Worm (Caenorhabditis elegans) whole organism, L1 larva: ENCODE results near the gene K09A9.6.

Experiments
- C16A3.4 ChIP-seq: fragments of 150-350 bp; optimal IDR thresholded peaks from 2 replicates; lab custom pipeline; 2014; ENCODE audit warnings: missing biosample characterization, missing genetic modification characterization
- C34B4.2 ChIP-seq: sonication (generic microtip); optimal IDR thresholded peaks from 2 replicates; lab custom pipeline; 2017; ENCODE audit warnings: mild to moderate bottlenecking, missing genetic modification characterization, missing compliant biosample characterization
- F16B12.6 ChIP-seq: fragments of 150-350 bp; optimal IDR thresholded peaks from 2 replicates; lab custom pipeline; 2014; ENCODE audit warnings: missing biosample characterization, missing genetic modification characterization
- aly-2 ChIP-seq: fragments of 150-350 bp; optimal IDR thresholded peaks from 2 replicates; lab custom pipeline; 2014; ENCODE audit warnings: missing biosample characterization, missing genetic modification characterization
- ama-1 ChIP-seq: fragments of 150-350 bp; optimal IDR thresholded peaks from 2 replicates; lab custom pipeline; 2014
- ceh-82 ChIP-seq, 3 experiments: fragments of 150-350 bp in 1 of 3; sonication (generic microtip) in 2 of 3; optimal IDR thresholded peaks; 2 replicates each; lab custom pipeline; 2014 to 2017; ENCODE audit warnings: missing biosample characterization in 3 of 3, missing genetic modification characterization in 3 of 3
- ceh-90 ChIP-seq: sonication (generic microtip); optimal IDR thresholded peaks from 2 replicates; lab custom pipeline; 2016; ENCODE audit warnings: missing genetic modification characterization, missing compliant biosample characterization
- dsc-1 ChIP-seq: sonication (generic microtip); optimal IDR thresholded peaks from 2 replicates; lab custom pipeline; 2016; ENCODE audit warnings: mild to moderate bottlenecking, missing genetic modification characterization, missing compliant biosample characterization
- efl-1 ChIP-seq, 4 experiments: fragments of 150-350 bp; optimal IDR thresholded peaks in 3 of 4; peaks in 1 of 4; 1 replicate in 1 of 4; 2 replicates in 3 of 4; lab custom pipeline; 2014; ENCODE audit warnings: missing biosample characterization in 2 of 4, missing genetic modification characterization in 2 of 4, missing genetic modification reagents in 2 of 4
- efl-3 ChIP-seq: fragments of 200-800 bp; sonication (Bioruptor generic); optimal IDR thresholded peaks from 2 replicates; lab custom pipeline; 2018; ENCODE audit warnings: mild to moderate bottlenecking, missing genetic modification characterization, missing compliant biosample characterization
- egl-27 ChIP-seq, 2 experiments: fragments of 150-350 bp in 1 of 2; sonication (generic microtip); optimal IDR thresholded peaks; 3 replicates each; lab custom pipeline; 2017 to 2018; ENCODE audit warnings: missing biosample characterization in 2 of 2, missing genetic modification characterization in 2 of 2, missing genetic modification reagents in 2 of 2
- ets-5 ChIP-seq: fragments of 200-800 bp; sonication (Bioruptor generic); IDR thresholded peaks from 2 replicates; pipeline ENCODE4 v1.3.6; 2022; ENCODE audit warnings: missing genetic modification characterization, missing compliant biosample characterization
- fkh-10 ChIP-seq: sonication (generic microtip); optimal IDR thresholded peaks from 2 replicates; lab custom pipeline; 2017; ENCODE audit warnings: missing biosample characterization, missing genetic modification reagents, missing genetic modification characterization
- fkh-8 ChIP-seq: sonication (generic microtip); optimal IDR thresholded peaks from 2 replicates; lab custom pipeline; 2016; ENCODE audit warnings: mild to moderate bottlenecking, missing genetic modification characterization, missing compliant biosample characterization
- hlh-17 ChIP-seq: fragments of 200-800 bp; sonication (Bioruptor generic); optimal IDR thresholded peaks from 2 replicates; lab custom pipeline; 2018; ENCODE audit warnings: missing genetic modification characterization, mild to moderate bottlenecking, missing compliant biosample characterization, moderate library complexity, borderline replicate concordance
- hlh-4 ChIP-seq: sonication (generic microtip); optimal IDR thresholded peaks from 2 replicates; lab custom pipeline; 2016; ENCODE audit warnings: mild to moderate bottlenecking, missing genetic modification characterization, missing compliant biosample characterization
- hpl-2 ChIP-seq: fragments of 150-350 bp; optimal IDR thresholded peaks from 2 replicates; lab custom pipeline; 2014; ENCODE audit warnings: missing biosample characterization, missing genetic modification reagents, missing genetic modification characterization
- isw-1 ChIP-seq: fragments of 200-800 bp; sonication (Bioruptor generic); IDR thresholded peaks from 2 replicates; pipeline ENCODE4 v1.3.6; 2022; ENCODE audit warnings: missing genetic modification characterization, missing compliant biosample characterization
- lin-13 ChIP-seq: fragments of 150-350 bp; optimal IDR thresholded peaks from 2 replicates; lab custom pipeline; 2014; ENCODE audit warnings: missing biosample characterization, missing genetic modification reagents, missing genetic modification characterization
- lin-14 ChIP-seq: fragments of 200-800 bp; sonication (Bioruptor generic); optimal IDR thresholded peaks from 2 replicates; lab custom pipeline; 2018; ENCODE audit warnings: mild to moderate bottlenecking, missing genetic modification characterization, moderate library complexity, missing compliant biosample characterization
- lin-35 ChIP-seq, 2 experiments: fragments of 150-350 bp; optimal IDR thresholded peaks; 2 replicates each; lab custom pipeline; 2014; ENCODE audit warnings: missing biosample characterization in 2 of 2, missing genetic modification characterization in 2 of 2, missing genetic modification reagents in 2 of 2
- mab-9 ChIP-seq: fragments of 200-800 bp; sonication (Bioruptor generic); IDR thresholded peaks from 2 replicates; pipeline ENCODE4 v1.3.6; 2022; ENCODE audit warnings: missing genetic modification reagents, missing genetic modification characterization, missing compliant biosample characterization
- mdl-1 ChIP-seq, 2 experiments: fragments of 150-350 bp; optimal IDR thresholded peaks; 2 replicates each; lab custom pipeline; 2014 to 2017; ENCODE audit warnings: missing biosample characterization in 2 of 2, missing genetic modification characterization in 2 of 2, inconsistent platforms in 1 of 2
- mef-2 ChIP-seq: fragments of 150-350 bp; optimal IDR thresholded peaks from 2 replicates; lab custom pipeline; 2014; ENCODE audit warnings: missing biosample characterization, missing genetic modification characterization
- mep-1 ChIP-seq: fragments of 150-350 bp; optimal IDR thresholded peaks from 2 replicates; lab custom pipeline; 2014; ENCODE audit warnings: missing biosample characterization, missing genetic modification characterization
- nhr-11 ChIP-seq: fragments of 150-350 bp; optimal IDR thresholded peaks from 2 replicates; lab custom pipeline; 2014; ENCODE audit warnings: missing biosample characterization, missing genetic modification characterization
- nhr-12 ChIP-seq: sonication (generic microtip); optimal IDR thresholded peaks from 2 replicates; lab custom pipeline; 2017; ENCODE audit warnings: missing biosample characterization, missing genetic modification characterization
- nhr-237 ChIP-seq: fragments of 150-350 bp; optimal IDR thresholded peaks from 2 replicates; lab custom pipeline; 2014; ENCODE audit warnings: missing biosample characterization, missing genetic modification characterization
- nhr-28 ChIP-seq: fragments of 150-350 bp; optimal IDR thresholded peaks from 2 replicates; lab custom pipeline; 2014; ENCODE audit warnings: missing biosample characterization, missing genetic modification characterization
- nhr-47 ChIP-seq: sonication (generic microtip); optimal IDR thresholded peaks from 2 replicates; lab custom pipeline; 2016; ENCODE audit warnings: mild to moderate bottlenecking, missing genetic modification characterization, moderate library complexity, missing compliant biosample characterization
- nhr-71 ChIP-seq: sonication (generic microtip); optimal IDR thresholded peaks from 2 replicates; lab custom pipeline; 2016; ENCODE audit warnings: mild to moderate bottlenecking, missing genetic modification characterization, moderate library complexity, missing compliant biosample characterization
- nhr-76 ChIP-seq: sonication (generic microtip); optimal IDR thresholded peaks from 2 replicates; lab custom pipeline; 2017; ENCODE audit warnings: missing biosample characterization, missing genetic modification characterization
- nhr-77 ChIP-seq: fragments of 150-350 bp; optimal IDR thresholded peaks from 2 replicates; lab custom pipeline; 2014; ENCODE audit warnings: missing biosample characterization, missing genetic modification characterization
- nhr-84 ChIP-seq: sonication (generic microtip); optimal IDR thresholded peaks from 2 replicates; lab custom pipeline; 2017; ENCODE audit warnings: missing biosample characterization, missing genetic modification characterization
- pag-3 ChIP-seq: sonication (generic microtip); optimal IDR thresholded peaks from 2 replicates; lab custom pipeline; 2017; ENCODE audit warnings: missing genetic modification characterization, mild to moderate bottlenecking, missing compliant biosample characterization, antibody characterized with exemption, borderline replicate concordance; ENCODE audit not compliant: insufficient read depth
- pax-3 ChIP-seq: fragments of 200-800 bp; sonication (Bioruptor generic); optimal IDR thresholded peaks from 2 replicates; lab custom pipeline; 2018; ENCODE audit warnings: mild to moderate bottlenecking, missing genetic modification characterization, moderate library complexity, missing compliant biosample characterization
- snpc-4 ChIP-seq: fragments of 150-350 bp; optimal IDR thresholded peaks from 2 replicates; lab custom pipeline; 2014; ENCODE audit warnings: missing biosample characterization, missing genetic modification characterization
- snu-23 ChIP-seq: sonication (generic microtip); optimal IDR thresholded peaks from 2 replicates; lab custom pipeline; 2016; ENCODE audit warnings: missing genetic modification characterization, missing compliant biosample characterization
- sox-4 ChIP-seq: sonication (generic microtip); optimal IDR thresholded peaks from 2 replicates; lab custom pipeline; 2016; ENCODE audit warnings: missing genetic modification characterization, missing compliant biosample characterization
- sup-37 ChIP-seq: fragments of 200-800 bp; sonication (Bioruptor generic); optimal IDR thresholded peaks from 2 replicates; lab custom pipeline; 2018; ENCODE audit warnings: mild to moderate bottlenecking, missing genetic modification characterization, missing compliant biosample characterization
- tlp-1 ChIP-seq: fragments of 150-350 bp; optimal IDR thresholded peaks from 2 replicates; lab custom pipeline; 2014; ENCODE audit warnings: missing biosample characterization, missing genetic modification characterization
- unc-130 ChIP-seq: fragments of 150-350 bp; optimal IDR thresholded peaks from 2 replicates; lab custom pipeline; 2017; ENCODE audit warnings: missing biosample characterization, missing genetic modification characterization, inconsistent platforms
- xbp-1 ChIP-seq: sonication (generic microtip); optimal IDR thresholded peaks from 2 replicates; lab custom pipeline; 2016; ENCODE audit warnings: missing genetic modification characterization, missing compliant biosample characterization
- zip-4 ChIP-seq: fragments of 200-800 bp; sonication (Bioruptor generic); optimal IDR thresholded peaks from 2 replicates; lab custom pipeline; 2018; ENCODE audit warnings: mild to moderate bottlenecking, missing genetic modification characterization, moderate library complexity, missing compliant biosample characterization
- ztf-11 ChIP-seq, 2 experiments: sonication (generic microtip); optimal IDR thresholded peaks; 2 replicates each; lab custom pipeline; 2016 to 2017; ENCODE audit warnings: missing genetic modification characterization in 2 of 2, missing biosample characterization in 1 of 2, missing compliant biosample characterization in 1 of 2

K09A9.6 gene

DNA sequence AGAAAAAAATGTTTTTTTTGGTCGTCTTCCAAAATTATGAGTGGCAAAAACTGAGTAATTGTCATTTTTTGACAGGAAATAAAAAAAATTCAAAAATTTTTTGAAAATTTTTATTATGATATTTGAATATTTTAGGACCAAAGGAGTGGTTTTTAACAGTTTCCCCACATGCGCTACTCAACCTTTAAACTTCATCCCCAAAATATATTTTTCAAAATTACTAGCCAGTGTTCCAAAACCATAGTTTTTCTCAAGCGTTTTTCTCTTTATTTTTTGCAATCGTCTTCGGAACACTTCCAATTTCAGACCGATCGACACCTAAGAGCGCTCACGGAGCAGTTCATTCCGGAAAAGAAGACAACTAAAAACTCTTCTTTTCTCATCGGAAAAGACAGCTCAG lies at the start of gene K09A9.6:
Gene K09A9.6 (plus strand): TSS at position 301 of the 400 bp plus-strand sequence.
- TF ChIP-seq tlp-1 (no peak), nhr-237 (tag; lab: Kevin White, UChicago) (no peak), mef-2 (tag; lab: Kevin White, UChicago) (no peak), nhr-76 (tag; lab: Kevin White, UChicago) (no peak), ceh-82 (tag; optimal IDR thresholded peaks at IDR 0.05; lab: Kevin White, UChicago) (no peak), nhr-84 (tag; lab: Kevin White, UChicago) (no peak), fkh-10 (GFP tag; lab: Kevin White, UChicago) (no peak), unc-130 (tag; lab: Kevin White, UChicago) (no peak), ets-5 (GFP tag; lab: Robert Waterston, UW) (no peak), F16B12.6 (tag; lab: Kevin White, UChicago) (no peak), C34B4.2 (tag; lab: Kevin White, UChicago) (no peak)

ce11 chrX:15528472-15528871 lies 48.6 kb upstream of the K09A9.6 start:
- TF ChIP-seq C16A3.4 (no peak), lin-35 (GFP tag; optimal IDR thresholded peaks at IDR 0.05; lab: Kevin White, UChicago) (no peak), pax-3 (tag; lab: Kevin White, UChicago) (no peak), zip-4 (GFP tag; lab: Kevin White, UChicago) (no peak), ama-1 (no peak), lin-13 (GFP tag; lab: Kevin White, UChicago) (no peak), sup-37 (no peak), sox-4 (no peak), xbp-1 (no peak)

ce11 chrX:15533260-15533659 lies 43.8 kb upstream of the K09A9.6 start:
- TF ChIP-seq egl-27 (tag; optimal IDR thresholded peaks at IDR 0.05; lab: Kevin White, UChicago): no peak
- peak; percentile 61 for TF ChIP-seq fkh-8 (tag; lab: Kevin White, UChicago)
- peak; percentile 53 for TF ChIP-seq lin-14 (GFP tag; lab: Kevin White, UChicago)
- no peak for TF ChIP-seq lin-35 (GFP tag; optimal IDR thresholded peaks at IDR 0.05; lab: Kevin White, UChicago)
- no peak for TF ChIP-seq hlh-4 (tag; lab: Kevin White, UChicago)
- no peak for TF ChIP-seq nhr-77
- peak; percentile 52 for TF ChIP-seq nhr-71 (tag; lab: Kevin White, UChicago)
- TF ChIP-seq hpl-2: no peak
- no peak for TF ChIP-seq nhr-11 (tag; lab: Kevin White, UChicago)
- TF ChIP-seq efl-1 (optimal IDR thresholded peaks at IDR 0.05; lab: Kevin White, UChicago): no peak
- peak in 1 of 2 experiments; percentile 16 for TF ChIP-seq efl-1 (GFP tag; optimal IDR thresholded peaks at IDR 0.05 in 1 of 2; lab: Kevin White, UChicago)
- peak; percentile 17 for TF ChIP-seq nhr-47 (tag; lab: Kevin White, UChicago)
- TF ChIP-seq nhr-237 (tag; lab: Kevin White, UChicago): no peak
- TF ChIP-seq, all 84 proteins: peak for 5

- peak; percentile 67 for TF ChIP-seq snpc-4 (tag; lab: Kevin White, UChicago)
These were observed 43.2 kb upstream of the K09A9.6 start for ce11 chrX:15533847-15534246.

ce11 chrX:15535190-15535636 lies 41.8 kb upstream of the K09A9.6 start:
- TF ChIP-seq ceh-82 (tag; optimal IDR thresholded peaks at IDR 0.05; lab: Kevin White, UChicago) (peak; percentile 48 to 66 (median 51)), mef-2 (tag; lab: Kevin White, UChicago) (no peak), snu-23 (GFP tag; lab: Kevin White, UChicago) (peak; percentile 71), mdl-1 (tag; optimal IDR thresholded peaks at IDR 0.05; lab: Kevin White, UChicago) (peak in 1 of 2 experiments; percentile 14), nhr-12 (tag; lab: Kevin White, UChicago) (no peak), hlh-17 (no peak), mab-9 (GFP tag; lab: Robert Waterston, UW) (peak; percentile 75), egl-27 (tag; optimal IDR thresholded peaks at IDR 0.05; lab: Kevin White, UChicago) (peak in 1 of 2 experiments; percentile 53), nhr-11 (tag; lab: Kevin White, UChicago) (no peak), isw-1 (GFP tag; lab: Robert Waterston, UW) (peak; percentile 54), ztf-11 (tag; optimal IDR thresholded peaks at IDR 0.05; lab: Kevin White, UChicago) (peak in 1 of 2 experiments; percentile 23), aly-2 (tag; lab: Kevin White, UChicago) (no peak), ama-1 (no peak), ceh-90 (tag; lab: Kevin White, UChicago) (no peak), efl-3 (GFP tag; lab: Kevin White, UChicago) (no peak), zip-4 (GFP tag; lab: Kevin White, UChicago) (peak; percentile 10), dsc-1 (tag; lab: Kevin White, UChicago) (peak; percentile 74), mep-1 (peak; percentile 2), nhr-28 (tag; lab: Kevin White, UChicago) (no peak), pax-3 (tag; lab: Kevin White, UChicago) (peak; percentile 69), pag-3 (peak; percentile 89), lin-14 (GFP tag; lab: Kevin White, UChicago) (peak; percentile 96)
